Worm (Caenorhabditis elegans): ENCODE measurements around the gene vhl-1.

DNA sequence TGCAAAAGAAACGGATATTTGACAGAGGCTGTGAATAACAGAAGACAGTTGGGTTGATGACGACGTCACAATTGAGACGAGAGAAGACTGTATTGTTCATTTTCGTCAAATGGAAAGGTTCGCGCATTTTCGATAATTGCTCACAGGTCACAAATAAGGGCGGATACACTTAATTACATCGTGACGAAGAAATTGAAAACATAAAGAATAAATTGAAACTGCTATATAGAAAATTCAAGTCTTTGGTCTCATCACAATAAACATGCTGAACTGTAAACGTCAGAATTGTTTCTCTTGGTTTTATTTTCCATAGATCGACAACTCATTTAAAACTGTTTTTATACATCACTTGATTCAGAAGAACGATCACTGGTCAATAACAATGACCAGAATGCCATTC is 19.7 kb downstream of the vhl-1 start, which contains the start of gene ZK455.5:
- no peak for TF ChIP-seq lin-11 (tag; optimal IDR thresholded peaks at IDR 0.05)
- no peak for TF ChIP-seq ztf-11 (tag; optimal IDR thresholded peaks at IDR 0.05)
- TF ChIP-seq unc-39 (tag; optimal IDR thresholded peaks at IDR 0.05): no peak
- TF ChIP-seq nhr-237 (tag; optimal IDR thresholded peaks at IDR 0.05): no peak
- no peak for TF ChIP-seq ZK546.5 (tag; optimal IDR thresholded peaks at IDR 0.05)
